Fruit fly (Drosophila melanogaster): ENCODE results near the gene CG15465.
A peak's percentile ranks its signal among the peaks of the same experiment; 100 is the strongest.

Gene CG15465

dm6 chrX:5052994-5053393 lies 32.6 kb upstream of the CG15465 start (continued):
- TF ChIP-seq MTF-1 (GFP tag; optimal IDR thresholded peaks at IDR 0.05; ENCODE audit: borderline replicate concordance) (no peak), Atf-2 (GFP tag; optimal IDR thresholded peaks at IDR 0.05) (no peak), CG18619 (GFP tag; optimal IDR thresholded peaks at IDR 0.05) (no peak), Nf-YC (tag; optimal IDR thresholded peaks at IDR 0.05) (no peak), CG13624 (GFP tag; optimal IDR thresholded peaks at IDR 0.05) (no peak), Atf3 (GFP tag; optimal IDR thresholded peaks at IDR 0.05) (no peak), prd (optimal IDR thresholded peaks at IDR 0.05) (no peak), prd (GFP tag; IDR thresholded peaks at IDR 0.05) (no peak), sr (GFP tag; IDR thresholded peaks at IDR 0.05) (no peak), Xrp1 (GFP tag; IDR thresholded peaks at IDR 0.05) (no peak), pros (GFP tag; optimal IDR thresholded peaks at IDR 0.05) (peak; percentile 52), psq (GFP tag; optimal IDR thresholded peaks at IDR 0.05) (peak; percentile 83), bsh (GFP tag; optimal IDR thresholded peaks at IDR 0.05) (peak in 1 of 2 experiments; percentile 87), D19B (GFP tag; optimal IDR thresholded peaks at IDR 0.05) (no peak), CG5245 (GFP tag; optimal IDR thresholded peaks at IDR 0.05) (no peak), NK7.1 (GFP tag; optimal IDR thresholded peaks at IDR 0.05) (no peak), nom (GFP tag; optimal IDR thresholded peaks at IDR 0.05) (peak; percentile 96), peb (GFP tag; IDR thresholded peaks at IDR 0.05) (no peak), CG2199 (GFP tag; IDR thresholded peaks at IDR 0.05) (0 out of 3 replicates have a peak, but pooled peaks have one; percentile 11)

dm6 chrX:5055011-5055410 lies 30.5 kb upstream of the CG15465 start:
- TF ChIP-seq Abd-B (GFP tag; optimal IDR thresholded peaks at IDR 0.05) (no peak), CG8281 (tag; optimal IDR thresholded peaks at IDR 0.05) (peak; percentile 92), Lim3 (GFP tag; IDR thresholded peaks at IDR 0.05) (no peak), Hr39 (optimal IDR thresholded peaks at IDR 0.05) (no peak), ham (GFP tag; IDR thresholded peaks at IDR 0.05) (no peak), dmrt11E (tag; optimal IDR thresholded peaks at IDR 0.05) (no peak), caup (GFP tag; optimal IDR thresholded peaks at IDR 0.05; ENCODE audit: severe bottlenecking) (no peak), ro (GFP tag; IDR thresholded peaks at IDR 0.05) (no peak), sqz (GFP tag; optimal IDR thresholded peaks at IDR 0.05) (peak; percentile 27)

- peak; percentile 28 for TF ChIP-seq oc (tag; optimal IDR thresholded peaks at IDR 0.05)
- TF ChIP-seq CG1024 (GFP tag; IDR thresholded peaks at IDR 0.05) = no peak
- no peak for TF ChIP-seq CG10979 (tag; optimal IDR thresholded peaks at IDR 0.05)
- TF ChIP-seq luna (GFP tag; optimal IDR thresholded peaks at IDR 0.05) = no peak
- TF ChIP-seq ems (GFP tag; optimal IDR thresholded peaks at IDR 0.05) = no peak
- TF ChIP-seq MESR4 (GFP tag; optimal IDR thresholded peaks at IDR 0.05) = no peak
- TF ChIP-seq sd (tag; optimal IDR thresholded peaks at IDR 0.05) = peak; percentile 20
- no peak for TF ChIP-seq insv (GFP tag; optimal IDR thresholded peaks at IDR 0.05)
- no peak for TF ChIP-seq Fer3 (tag; optimal IDR thresholded peaks at IDR 0.05)
- no peak for TF ChIP-seq CG8281 (tag; optimal IDR thresholded peaks at IDR 0.05)
- TF ChIP-seq sqz (GFP tag; optimal IDR thresholded peaks at IDR 0.05) = peak; percentile 77
- no peak for TF ChIP-seq HLH54F (GFP tag; optimal IDR thresholded peaks at IDR 0.05)
- peak; percentile 42 for TF ChIP-seq sens (GFP tag)
- TF ChIP-seq Atf6 (GFP tag; IDR thresholded peaks at IDR 0.05) = no peak
- no peak for TF ChIP-seq pita (GFP tag; optimal IDR thresholded peaks at IDR 0.05)
- peak; percentile 21 for TF ChIP-seq CG17359 (tag; optimal IDR thresholded peaks at IDR 0.05)
- peak; percentile 69; the same call in 1 of the 4 replicates for TF ChIP-seq chinmo (GFP tag; IDR thresholded peaks at IDR 0.05; ENCODE audit: partially characterized antibody)
- TF ChIP-seq Ravus (GFP tag; IDR thresholded peaks at IDR 0.05) = no peak
- peak in 1 of 2 experiments; percentile 67 for TF ChIP-seq Pdp1 (GFP tag; optimal IDR thresholded peaks at IDR 0.05)
- TF ChIP-seq Sry-β (GFP tag; optimal IDR thresholded peaks at IDR 0.05) = no peak
Observed at dm6 chrX:5056076-5056475, 29.5 kb upstream of the CG15465 start.
